Fruit fly (Drosophila melanogaster) whole organism, embryonic: ENCODE measurements around the gene ec.

Source experiments
- Asciz ChIP-seq: fragments of 200-800 bp; sonication (Bioruptor generic); optimal IDR thresholded peaks from 2 replicates; lab custom pipeline; 2017; ENCODE audit warnings: missing biosample characterization, mild to moderate bottlenecking, missing genetic modification characterization, missing genetic modification reagents
- CG10321 ChIP-seq: fragments of 200-800 bp; sonication (Bioruptor generic); IDR thresholded peaks from 2 replicates; pipeline ENCODE4 v1.3.6; 2022; ENCODE audit warnings: missing biosample characterization, missing genetic modification characterization
- CG11456 ChIP-seq: fragments of 200-800 bp; sonication (Bioruptor generic); IDR thresholded peaks from 3 replicates; pipeline ENCODE4 v1.3.6; 2022; ENCODE audit warnings: missing biosample characterization, missing genetic modification characterization
- CG1529 ChIP-seq: fragments of 200-800 bp; sonication (Bioruptor generic); optimal IDR thresholded peaks from 3 replicates; lab custom pipeline; 2018; ENCODE audit warnings: missing biosample characterization, missing genetic modification characterization
- CG17186 ChIP-seq: fragments of 200-800 bp; sonication (Bioruptor generic); optimal IDR thresholded peaks from 3 replicates; lab custom pipeline; 2017; ENCODE audit warnings: missing biosample characterization, missing genetic modification reagents, missing genetic modification characterization
- CG17328 ChIP-seq: fragments of 200-800 bp; sonication (Bioruptor generic); IDR thresholded peaks from 2 replicates; pipeline ENCODE4 v1.3.6; 2022; ENCODE audit warnings: missing biosample characterization, missing genetic modification characterization
- CG17359 ChIP-seq: fragments of 200-800 bp; sonication (Bioruptor generic); optimal IDR thresholded peaks from 3 replicates; lab custom pipeline; 2018; ENCODE audit warnings: missing biosample characterization, mild to moderate bottlenecking, missing genetic modification characterization, moderate library complexity
- CG30431 ChIP-seq: fragments of 200-800 bp; sonication (Bioruptor generic); optimal IDR thresholded peaks from 2 replicates; lab custom pipeline; 2017; ENCODE audit warnings: missing biosample characterization, missing genetic modification characterization
- CG31441 ChIP-seq: fragments of 200-800 bp; sonication (Bioruptor generic); IDR thresholded peaks from 2 replicates; pipeline ENCODE4 v1.3.6; 2022; ENCODE audit warnings: missing biosample characterization, missing genetic modification characterization
- CG32772 ChIP-seq: fragments of 200-800 bp; sonication (Bioruptor generic); IDR thresholded peaks from 2 replicates; pipeline ENCODE4 v1.3.6; 2022; ENCODE audit warnings: missing biosample characterization, missing genetic modification characterization
- CG33213 ChIP-seq: fragments of 200-800 bp; sonication (Bioruptor generic); optimal IDR thresholded peaks from 3 replicates; lab custom pipeline; 2016; ENCODE audit warnings: missing biosample characterization, missing genetic modification characterization
- CG3407 ChIP-seq: fragments of 200-800 bp; sonication (Bioruptor generic); optimal IDR thresholded peaks from 2 replicates; lab custom pipeline; 2018; ENCODE audit warnings: missing biosample characterization, mild to moderate bottlenecking, missing genetic modification characterization
- CG34376 ChIP-seq: fragments of 200-800 bp; sonication (Bioruptor generic); optimal IDR thresholded peaks from 2 replicates; lab custom pipeline; 2018; ENCODE audit warnings: missing biosample characterization, mild to moderate bottlenecking, missing genetic modification characterization
- CG3995 ChIP-seq: fragments of 200-800 bp; sonication (Bioruptor generic); optimal IDR thresholded peaks from 3 replicates; lab custom pipeline; 2016; ENCODE audit warnings: missing biosample characterization, missing genetic modification characterization
- CG4424 ChIP-seq: fragments of 200-800 bp; sonication (Bioruptor generic); optimal IDR thresholded peaks from 3 replicates; lab custom pipeline; 2016; ENCODE audit warnings: missing biosample characterization, missing genetic modification characterization
- CG5953 ChIP-seq: fragments of 200-800 bp; sonication (Bioruptor generic); IDR thresholded peaks from 2 replicates; pipeline ENCODE4 v1.3.6; 2022; ENCODE audit warnings: missing biosample characterization, missing genetic modification characterization
- CG6175 ChIP-seq: fragments of 200-800 bp; sonication (Bioruptor generic); IDR thresholded peaks from 3 replicates; pipeline ENCODE4 v1.3.6; 2022; ENCODE audit warnings: missing biosample characterization, missing genetic modification characterization
- CG8765 ChIP-seq: fragments of 200-800 bp; sonication (Bioruptor generic); IDR thresholded peaks from 2 replicates; pipeline ENCODE4 v1.3.6; 2022; ENCODE audit warnings: missing biosample characterization, missing genetic modification characterization
- D19A ChIP-seq: fragments of 200-800 bp; optimal IDR thresholded peaks from 3 replicates; lab custom pipeline; 2019; ENCODE audit warnings: missing biosample characterization, mild to moderate bottlenecking, missing genetic modification characterization, moderate library complexity
- E2f1 ChIP-seq: fragments of 200-800 bp; sonication (Bioruptor generic); IDR thresholded peaks from 2 replicates; pipeline ENCODE4 v1.3.6; 2022; ENCODE audit warnings: missing biosample characterization, missing genetic modification characterization
- Ets65A ChIP-seq: fragments of 200-800 bp; sonication (Bioruptor generic); peaks from one replicate; lab custom pipeline; 2016; ENCODE audit warnings: missing biosample characterization, missing genetic modification characterization
- Hey ChIP-seq: fragments of 200-800 bp; sonication (Bioruptor generic); optimal IDR thresholded peaks from 3 replicates; lab custom pipeline; 2018; ENCODE audit warnings: missing biosample characterization, mild to moderate bottlenecking, missing genetic modification characterization
- Hr78 ChIP-seq, 2 experiments: fragments of 200-800 bp in 1 of 2; fragments of >200 bp in 1 of 2; sonication (Bioruptor generic) in 1 of 2; optimal IDR thresholded peaks; 2 replicates each; lab custom pipeline; 2017 to 2019; ENCODE audit warnings: missing biosample characterization in 2 of 2, missing genetic modification characterization in 2 of 2, mild to moderate bottlenecking in 1 of 2, moderate library complexity in 1 of 2
- NC2β ChIP-seq: fragments of 200-800 bp; sonication (Bioruptor generic); optimal IDR thresholded peaks from 2 replicates; lab custom pipeline; 2016; ENCODE audit warnings: missing biosample characterization, missing genetic modification characterization
- Nf-YC ChIP-seq: fragments of 200-800 bp; optimal IDR thresholded peaks from 3 replicates; lab custom pipeline; 2019; ENCODE audit warnings: missing biosample characterization, mild to moderate bottlenecking, missing genetic modification characterization, moderate library complexity
- Pdp1 ChIP-seq, 2 experiments: fragments of 200-800 bp; sonication (Bioruptor generic); optimal IDR thresholded peaks; 3 replicates each; lab custom pipeline; 2016; ENCODE audit warnings: missing biosample characterization in 2 of 2, missing genetic modification characterization in 2 of 2, mild to moderate bottlenecking in 1 of 2, moderate library complexity in 1 of 2
- Usf ChIP-seq: fragments of 200-800 bp; sonication (Bioruptor generic); optimal IDR thresholded peaks from 2 replicates; lab custom pipeline; 2017; ENCODE audit warnings: missing genotype, missing biosample characterization, missing genetic modification characterization
- Xrp1 ChIP-seq: fragments of 200-800 bp; sonication (Bioruptor generic); IDR thresholded peaks from 2 replicates; pipeline ENCODE4 v1.3.6; 2022; ENCODE audit warnings: missing biosample characterization, missing genetic modification characterization
- amos ChIP-seq: fragments of 200-800 bp; sonication (Bioruptor generic); IDR thresholded peaks from 2 replicates; pipeline ENCODE4 v1.3.6; 2022; ENCODE audit warnings: missing biosample characterization, missing genetic modification characterization; ENCODE audit not compliant: partially characterized antibody
- cad ChIP-seq: fragments of >200 bp; optimal IDR thresholded peaks from 2 replicates; lab custom pipeline; 2017; ENCODE audit warnings: missing biosample characterization, missing genetic modification characterization
- dm ChIP-seq: fragments of 200-800 bp; sonication (Bioruptor generic); optimal IDR thresholded peaks from 3 replicates; lab custom pipeline; 2016; ENCODE audit warnings: missing biosample characterization, missing genetic modification characterization
- en ChIP-seq: fragments of 200-800 bp; sonication (Bioruptor generic); optimal IDR thresholded peaks from 2 replicates; lab custom pipeline; 2016; ENCODE audit warnings: missing biosample characterization, missing genetic modification characterization
- exex ChIP-seq: fragments of 200-800 bp; sonication (Bioruptor generic); optimal IDR thresholded peaks from 4 replicates; lab custom pipeline; 2018; ENCODE audit warnings: missing biosample characterization, mild to moderate bottlenecking, missing genetic modification characterization, moderate library complexity
- grn ChIP-seq: fragments of 200-800 bp; sonication (Bioruptor generic); optimal IDR thresholded peaks from 3 replicates; lab custom pipeline; 2017; ENCODE audit warnings: missing biosample characterization, missing genetic modification characterization
- gsb ChIP-seq: fragments of 200-800 bp; sonication (Bioruptor generic); IDR thresholded peaks from 2 replicates; pipeline ENCODE4 v1.3.6; 2022; ENCODE audit warnings: missing biosample characterization, missing genetic modification characterization
- gt ChIP-seq: fragments of 200-800 bp; sonication (Bioruptor generic); IDR thresholded peaks from 2 replicates; pipeline ENCODE4 v1.3.6; 2022; ENCODE audit warnings: missing biosample characterization, missing genetic modification characterization
- inv ChIP-seq: fragments of 200-800 bp; sonication (Bioruptor generic); IDR thresholded peaks from 2 replicates; pipeline ENCODE4 v1.3.6; 2022; ENCODE audit warnings: missing biosample characterization, missing genetic modification characterization; ENCODE audit not compliant: partially characterized antibody
- jigr1 ChIP-seq: fragments of 200-800 bp; sonication (Bioruptor generic); IDR thresholded peaks from 3 replicates; pipeline ENCODE4 v1.3.6; 2022; ENCODE audit warnings: missing biosample characterization, missing genetic modification characterization
- lab ChIP-seq: fragments of 200-800 bp; sonication (Bioruptor generic); optimal IDR thresholded peaks from 3 replicates; lab custom pipeline; 2017; ENCODE audit warnings: missing biosample characterization, missing genetic modification characterization, mild to moderate bottlenecking, moderate library complexity, missing genetic modification reagents
- lmd ChIP-seq: fragments of 200-800 bp; sonication (Bioruptor generic); IDR thresholded peaks from 2 replicates; pipeline ENCODE4 v1.3.6; 2022; ENCODE audit warnings: missing biosample characterization, missing genetic modification characterization
- mirr ChIP-seq: fragments of 200-800 bp; sonication (Bioruptor generic); optimal IDR thresholded peaks from 3 replicates; lab custom pipeline; 2018; ENCODE audit warnings: missing biosample characterization, mild to moderate bottlenecking, missing genetic modification characterization
- nom ChIP-seq: fragments of 200-800 bp; sonication (Bioruptor generic); optimal IDR thresholded peaks from 2 replicates; lab custom pipeline; 2017; ENCODE audit warnings: missing biosample characterization, missing genetic modification characterization, mild to moderate bottlenecking, moderate library complexity, missing genetic modification reagents
- prd ChIP-seq, 3 experiments: fragments of >200 bp in 2 of 3; fragments of 200-800 bp in 1 of 3; sonication (Bioruptor generic) in 1 of 3; optimal IDR thresholded peaks in 2 of 3; IDR thresholded peaks in 1 of 3; 2 replicates in 2 of 3; 3 replicates in 1 of 3; pipeline versions ENCODE4 v1.3.6 to Lab custom; 2017 to 2022; ENCODE audit warnings: missing biosample characterization in 1 of 3, missing genetic modification characterization in 1 of 3
- row ChIP-seq: fragments of 200-800 bp; sonication (Bioruptor generic); IDR thresholded peaks from 3 replicates; pipeline ENCODE4 v1.3.6; 2022; ENCODE audit warnings: missing biosample characterization, missing genetic modification characterization
- salm ChIP-seq: fragments of 200-800 bp; sonication (Bioruptor generic); optimal IDR thresholded peaks from 2 replicates; lab custom pipeline; 2018; ENCODE audit warnings: missing biosample characterization, mild to moderate bottlenecking, missing genetic modification characterization
- sd ChIP-seq: fragments of 200-800 bp; sonication (Bioruptor generic); optimal IDR thresholded peaks from 3 replicates; lab custom pipeline; 2018; ENCODE audit warnings: missing biosample characterization, mild to moderate bottlenecking, missing genetic modification characterization, moderate library complexity
- slp2 ChIP-seq: fragments of 200-800 bp; sonication (Bioruptor generic); optimal IDR thresholded peaks from 2 replicates; lab custom pipeline; 2016; ENCODE audit warnings: missing biosample characterization, missing genetic modification characterization
- so ChIP-seq: fragments of 200-800 bp; sonication (Bioruptor generic); IDR thresholded peaks from 3 replicates; pipeline ENCODE4 v1.3.6; 2022; ENCODE audit warnings: missing biosample characterization, missing genetic modification characterization
- sug ChIP-seq: fragments of 200-800 bp; optimal IDR thresholded peaks from 2 replicates; lab custom pipeline; 2019; ENCODE audit warnings: missing biosample characterization, mild to moderate bottlenecking, missing genetic modification characterization, moderate library complexity
- twi ChIP-seq: fragments of 200-800 bp; optimal IDR thresholded peaks from 2 replicates; lab custom pipeline; 2019; ENCODE audit warnings: missing biosample characterization, mild to moderate bottlenecking, missing genetic modification characterization, moderate library complexity

ec gene

DNA sequence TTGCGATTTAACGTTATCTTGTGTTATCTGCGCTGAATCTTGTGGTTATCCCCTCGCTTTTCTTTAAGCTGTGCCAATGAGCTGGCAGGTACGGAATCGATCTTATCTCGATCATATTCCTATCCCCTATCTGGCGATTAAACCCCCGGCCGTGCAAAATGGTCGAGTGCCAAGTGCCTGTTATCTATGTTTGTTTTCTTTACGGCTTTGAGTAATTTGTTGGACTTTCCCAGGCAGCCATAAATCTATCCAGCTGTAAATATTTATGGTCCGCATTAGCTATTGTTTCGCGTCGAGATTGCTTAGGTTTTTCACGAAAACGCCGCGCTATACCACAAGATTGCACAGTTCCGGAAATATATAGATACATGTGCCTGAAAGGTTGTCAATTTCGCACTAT, 57.6 kb downstream of the ec start (continued):
- TF ChIP-seq amos (GFP tag; lab: Robert Waterston, UW) (no peak), jigr1 (GFP tag; lab: Robert Waterston, UW) (no peak), sug (tag; lab: Kevin White, UChicago) (peak; percentile 65), CG17328 (GFP tag; lab: Robert Waterston, UW) (no peak), Ets65A (no peak), exex (tag; lab: Kevin White, UChicago) (peak; percentile 85), so (no peak), CG17186 (no peak), twi (tag; lab: Kevin White, UChicago) (peak; percentile 14), dm (GFP tag; lab: Kevin White, UChicago) (no peak), prd (optimal IDR thresholded peaks at IDR 0.05; lab: Kevin White, UChicago) (no peak), prd (GFP tag; IDR thresholded peaks at IDR 0.05; lab: Robert Waterston, UW) (no peak), cad (GFP tag; lab: Kevin White, UChicago) (peak; percentile 85), nom (GFP tag; lab: Kevin White, UChicago) (no peak), Hey (tag; lab: Kevin White, UChicago) (peak; percentile 3), Xrp1 (GFP tag; lab: Robert Waterston, UW) (no peak)

DNA sequence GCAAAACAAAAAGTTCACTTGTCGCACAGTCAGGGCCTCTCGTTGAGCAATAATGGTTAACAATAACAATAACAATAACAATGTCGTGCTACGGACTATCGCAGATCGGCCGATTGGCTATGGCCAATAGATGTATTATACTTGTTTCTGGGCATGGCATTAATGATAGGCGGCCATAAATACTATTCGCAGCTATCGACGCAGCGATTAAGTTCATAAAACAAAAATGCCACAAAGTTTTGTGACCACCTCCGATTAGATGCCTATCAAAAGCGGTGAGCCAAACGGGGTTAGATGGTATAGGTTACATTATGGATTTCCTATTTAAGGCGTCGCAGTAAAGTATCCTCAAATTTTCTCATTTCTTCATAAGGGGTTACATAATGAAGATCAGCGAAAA, 59.1 kb downstream of the ec start:
- TF ChIP-seq CG3995: no peak
- TF ChIP-seq row (GFP tag; lab: Robert Waterston, UW): no peak
- no peak for TF ChIP-seq CG6175 (GFP tag; lab: Robert Waterston, UW)
- no peak for TF ChIP-seq CG10321 (GFP tag; lab: Robert Waterston, UW)
- no peak for TF ChIP-seq jigr1 (GFP tag; lab: Robert Waterston, UW)
- TF ChIP-seq CG8765 (GFP tag; lab: Robert Waterston, UW): no peak
- TF ChIP-seq NC2β (GFP tag; lab: Kevin White, UChicago): no peak
- peak; percentile 41 for TF ChIP-seq CG34376
- TF ChIP-seq CG33213 (GFP tag; lab: Kevin White, UChicago): no peak
- peak; percentile 2 for TF ChIP-seq lab
- TF ChIP-seq CG32772: no peak
- TF ChIP-seq grn (GFP tag; lab: Kevin White, UChicago): peak; percentile 85
- TF ChIP-seq exex (tag; lab: Kevin White, UChicago): peak; percentile 79
- no peak for TF ChIP-seq Usf (GFP tag; lab: Kevin White, UChicago)
- no peak for TF ChIP-seq CG1529 (GFP tag; lab: Kevin White, UChicago)
- TF ChIP-seq slp2 (GFP tag; lab: Kevin White, UChicago): no peak
- no peak for TF ChIP-seq inv (GFP tag; lab: Robert Waterston, UW)
- no peak for TF ChIP-seq gsb (GFP tag; lab: Robert Waterston, UW)
- no peak for TF ChIP-seq CG4424 (GFP tag; lab: Kevin White, UChicago)
- peak; percentile 30 for TF ChIP-seq sug (tag; lab: Kevin White, UChicago)
- TF ChIP-seq sd (tag; lab: Kevin White, UChicago): peak; percentile 75
- TF ChIP-seq en (GFP tag; lab: Kevin White, UChicago): no peak
- no peak for TF ChIP-seq CG30431 (GFP tag; lab: Kevin White, UChicago)
- TF ChIP-seq lmd (GFP tag; lab: Robert Waterston, UW): no peak
- no peak for TF ChIP-seq Asciz (GFP tag; lab: Kevin White, UChicago)
- no peak for TF ChIP-seq CG11456
- no peak for TF ChIP-seq E2f1 (GFP tag; lab: Robert Waterston, UW)
- peak in 1 of 2 experiments; percentile 43 for TF ChIP-seq Pdp1 (GFP tag; optimal IDR thresholded peaks at IDR 0.05; lab: Kevin White, UChicago)
- no peak for TF ChIP-seq salm
- TF ChIP-seq CG5953 (GFP tag; lab: Robert Waterston, UW): no peak
- TF ChIP-seq gt (GFP tag; lab: Robert Waterston, UW): no peak
- no peak for TF ChIP-seq CG31441 (GFP tag; lab: Robert Waterston, UW)
- TF ChIP-seq CG3407 (GFP tag; lab: Kevin White, UChicago): no peak
- peak in 1 of 2 experiments; percentile 33 for TF ChIP-seq Hr78 (GFP tag; optimal IDR thresholded peaks at IDR 0.05; lab: Kevin White, UChicago)
- TF ChIP-seq Nf-YC: no peak
- no peak for TF ChIP-seq CG17359
- TF ChIP-seq D19A (tag; lab: Kevin White, UChicago): no peak
- TF ChIP-seq mirr (GFP tag; lab: Kevin White, UChicago): peak; percentile 37
